Fruit fly (Drosophila melanogaster) whole organism, embryonic: ENCODE data around the gene Hpd.

Source experiments
- B-H2 ChIP-seq: fragments of 200-800 bp; sonication (Bioruptor generic); optimal IDR thresholded peaks from 2 replicates; lab custom pipeline; 2018; ENCODE audit warnings: missing biosample characterization, mild to moderate bottlenecking, missing genetic modification characterization
- CG10321 ChIP-seq: fragments of 200-800 bp; sonication (Bioruptor generic); IDR thresholded peaks from 2 replicates; pipeline ENCODE4 v1.3.6; 2022; ENCODE audit warnings: missing biosample characterization, missing genetic modification characterization
- CG10979 ChIP-seq: fragments of 200-800 bp; sonication (Bioruptor generic); optimal IDR thresholded peaks from 2 replicates; lab custom pipeline; 2018; ENCODE audit warnings: missing biosample characterization, mild to moderate bottlenecking, missing genetic modification characterization, moderate library complexity
- CG17568 ChIP-seq: fragments of 200-800 bp; sonication (Bioruptor generic); optimal IDR thresholded peaks from 2 replicates; lab custom pipeline; 2018; ENCODE audit warnings: missing biosample characterization, mild to moderate bottlenecking, missing genetic modification characterization, moderate library complexity
- CG32767 ChIP-seq: fragments of 200-800 bp; sonication (Bioruptor generic); IDR thresholded peaks from 2 replicates; pipeline ENCODE4 v1.3.6; 2022; ENCODE audit warnings: missing biosample characterization, missing genetic modification characterization
- CG3407 ChIP-seq: fragments of 200-800 bp; sonication (Bioruptor generic); optimal IDR thresholded peaks from 2 replicates; lab custom pipeline; 2018; ENCODE audit warnings: missing biosample characterization, mild to moderate bottlenecking, missing genetic modification characterization
- CG42726 ChIP-seq: fragments of 200-800 bp; sonication (Bioruptor generic); IDR thresholded peaks from 2 replicates; pipeline ENCODE4 v1.3.6; 2022; ENCODE audit warnings: missing biosample characterization, missing genetic modification characterization; ENCODE audit not compliant: partially characterized antibody
- CG4282 ChIP-seq: fragments of 200-800 bp; sonication (Bioruptor generic); optimal IDR thresholded peaks from 2 replicates; lab custom pipeline; 2016; ENCODE audit warnings: missing biosample characterization, missing genetic modification characterization
- CG4328 ChIP-seq: fragments of 200-800 bp; sonication (Bioruptor generic); optimal IDR thresholded peaks from 3 replicates; lab custom pipeline; 2017; ENCODE audit warnings: missing biosample characterization, missing genetic modification reagents, missing genetic modification characterization
- CG4854 ChIP-seq: fragments of 200-800 bp; sonication (Bioruptor generic); optimal IDR thresholded peaks from 2 replicates; lab custom pipeline; 2016; ENCODE audit warnings: missing biosample characterization, missing genetic modification characterization, inconsistent platforms
- CG6689 ChIP-seq: fragments of 200-800 bp; sonication (Bioruptor generic); IDR thresholded peaks from 2 replicates; pipeline ENCODE4 v1.3.6; 2022; ENCODE audit warnings: missing biosample characterization, missing genetic modification characterization
- CG8290 ChIP-seq, 3 experiments: fragments of 200-800 bp; sonication (Bioruptor generic); optimal IDR thresholded peaks; 2 replicates each; lab custom pipeline; 2016 to 2019; ENCODE audit warnings: missing biosample characterization in 3 of 3, missing genetic modification characterization in 3 of 3, mild to moderate bottlenecking in 2 of 3, moderate library complexity in 1 of 3
- CTCF ChIP-seq: fragments of 200-800 bp; sonication (Bioruptor generic); optimal IDR thresholded peaks from 2 replicates; lab custom pipeline; 2017; ENCODE audit warnings: missing biosample characterization, mild to moderate bottlenecking, missing genetic modification characterization, moderate library complexity
- D ChIP-seq, 2 experiments: fragments of 200-800 bp in 1 of 2; fragments of >200 bp in 1 of 2; sonication (Bioruptor generic) in 1 of 2; optimal IDR thresholded peaks; 2 replicates in 1 of 2; 3 replicates in 1 of 2; lab custom pipeline; 2017; ENCODE audit warnings: mild to moderate bottlenecking in 1 of 2, missing biosample characterization in 1 of 2, missing genetic modification characterization in 1 of 2, missing genetic modification reagents in 1 of 2
- D19B ChIP-seq: fragments of 200-800 bp; sonication (Bioruptor generic); optimal IDR thresholded peaks from 2 replicates; lab custom pipeline; 2017; ENCODE audit warnings: missing biosample characterization, mild to moderate bottlenecking, missing genetic modification characterization
- Fer2 ChIP-seq: fragments of 200-800 bp; sonication (Bioruptor generic); optimal IDR thresholded peaks from 2 replicates; lab custom pipeline; 2018; ENCODE audit warnings: missing biosample characterization, mild to moderate bottlenecking, missing genetic modification characterization, moderate library complexity
- Hmr ChIP-seq: fragments of 200-800 bp; sonication (Bioruptor generic); optimal IDR thresholded peaks from 3 replicates; lab custom pipeline; 2017; ENCODE audit warnings: mild to moderate bottlenecking, missing biosample characterization, missing genetic modification reagents, missing genetic modification characterization
- Hmx ChIP-seq: fragments of 200-800 bp; sonication (Bioruptor generic); optimal IDR thresholded peaks from 2 replicates; lab custom pipeline; 2016; ENCODE audit warnings: missing biosample characterization, missing genetic modification characterization
- Hr3 ChIP-seq: fragments of 200-800 bp; sonication (Bioruptor generic); optimal IDR thresholded peaks from 3 replicates; lab custom pipeline; 2016; ENCODE audit warnings: missing biosample characterization, missing genetic modification characterization
- Meics ChIP-seq: fragments of 200-800 bp; sonication (Bioruptor generic); optimal IDR thresholded peaks from 2 replicates; lab custom pipeline; 2017; ENCODE audit warnings: missing biosample characterization, mild to moderate bottlenecking, missing genetic modification characterization
- Mes4 ChIP-seq: fragments of 200-800 bp; sonication (Bioruptor generic); optimal IDR thresholded peaks from 2 replicates; lab custom pipeline; 2016; ENCODE audit warnings: missing biosample characterization, missing genetic modification characterization
- NK7.1 ChIP-seq: fragments of 200-800 bp; sonication (Bioruptor generic); optimal IDR thresholded peaks from 3 replicates; lab custom pipeline; 2016; ENCODE audit warnings: missing biosample characterization, missing genetic modification characterization
- Nf-YA ChIP-seq: fragments of 200-800 bp; sonication (Bioruptor generic); IDR thresholded peaks from 2 replicates; pipeline ENCODE4 v1.3.6; 2022; ENCODE audit warnings: missing biosample characterization, missing genetic modification characterization
- Nf-YC ChIP-seq: fragments of 200-800 bp; optimal IDR thresholded peaks from 3 replicates; lab custom pipeline; 2019; ENCODE audit warnings: missing biosample characterization, mild to moderate bottlenecking, missing genetic modification characterization, moderate library complexity
- Ptx1 ChIP-seq: fragments of 200-800 bp; sonication (Bioruptor generic); IDR thresholded peaks from 2 replicates; pipeline ENCODE4 v1.3.6; 2022; ENCODE audit warnings: missing biosample characterization, missing genetic modification characterization
- Sox100B ChIP-seq: fragments of 200-800 bp; sonication (Bioruptor generic); optimal IDR thresholded peaks from 3 replicates; lab custom pipeline; 2018; ENCODE audit warnings: missing biosample characterization, mild to moderate bottlenecking, missing genetic modification characterization
- Spps ChIP-seq: fragments of 200-800 bp; sonication (Bioruptor generic); optimal IDR thresholded peaks from 2 replicates; lab custom pipeline; 2018; ENCODE audit warnings: missing biosample characterization, mild to moderate bottlenecking, missing genetic modification characterization
- Tbp ChIP-seq: fragments of >200 bp; optimal IDR thresholded peaks from 2 replicates; lab custom pipeline; 2018; ENCODE audit warnings: missing biosample characterization, missing genetic modification characterization
- Usf ChIP-seq: fragments of 200-800 bp; sonication (Bioruptor generic); optimal IDR thresholded peaks from 2 replicates; lab custom pipeline; 2017; ENCODE audit warnings: missing genotype, missing biosample characterization, missing genetic modification characterization
- amos ChIP-seq: fragments of 200-800 bp; sonication (Bioruptor generic); IDR thresholded peaks from 2 replicates; pipeline ENCODE4 v1.3.6; 2022; ENCODE audit warnings: missing biosample characterization, missing genetic modification characterization; ENCODE audit not compliant: partially characterized antibody
- ash1 ChIP-seq: fragments of 200-800 bp; sonication (Bioruptor generic); optimal IDR thresholded peaks from 2 replicates; lab custom pipeline; 2018; ENCODE audit warnings: missing biosample characterization, mild to moderate bottlenecking, missing genetic modification characterization
- bab2 ChIP-seq: fragments of 200-800 bp; sonication (Bioruptor generic); optimal IDR thresholded peaks from 2 replicates; lab custom pipeline; 2016; ENCODE audit warnings: missing biosample characterization, missing genetic modification characterization
- bowl ChIP-seq: fragments of 200-800 bp; sonication (Bioruptor generic); IDR thresholded peaks from 2 replicates; pipeline ENCODE4 v1.3.6; 2022; ENCODE audit warnings: missing biosample characterization, missing genetic modification characterization
- cad ChIP-seq: fragments of >200 bp; optimal IDR thresholded peaks from 2 replicates; lab custom pipeline; 2017; ENCODE audit warnings: missing biosample characterization, missing genetic modification characterization
- chinmo ChIP-seq: fragments of 200-800 bp; sonication (Bioruptor generic); IDR thresholded peaks from 4 replicates; pipeline ENCODE4 v1.3.6; 2022; ENCODE audit warnings: missing biosample characterization, missing genetic modification characterization; ENCODE audit not compliant: partially characterized antibody
- dati ChIP-seq: fragments of 200-800 bp; sonication (Bioruptor generic); IDR thresholded peaks from 2 replicates; pipeline ENCODE4 v1.3.6; 2022; ENCODE audit warnings: missing biosample characterization, missing genetic modification characterization
- fd102C ChIP-seq: fragments of 200-800 bp; sonication (Bioruptor generic); optimal IDR thresholded peaks from 2 replicates; lab custom pipeline; 2018; ENCODE audit warnings: missing biosample characterization, mild to moderate bottlenecking, missing genetic modification characterization, moderate library complexity
- fd96Cb ChIP-seq: fragments of 200-800 bp; sonication (Bioruptor generic); optimal IDR thresholded peaks from 2 replicates; lab custom pipeline; 2018; ENCODE audit warnings: missing biosample characterization, mild to moderate bottlenecking, missing genetic modification characterization, moderate library complexity
- gcm ChIP-seq: fragments of 200-800 bp; sonication (Bioruptor generic); optimal IDR thresholded peaks from 2 replicates; lab custom pipeline; 2019; ENCODE audit warnings: missing biosample characterization, mild to moderate bottlenecking, missing genetic modification characterization, moderate library complexity
- gcm2 ChIP-seq: fragments of 200-800 bp; sonication (Bioruptor generic); optimal IDR thresholded peaks from 2 replicates; lab custom pipeline; 2016; ENCODE audit warnings: missing biosample characterization, missing genetic modification characterization
- hbn ChIP-seq: fragments of 200-800 bp; sonication (Bioruptor generic); IDR thresholded peaks from 2 replicates; pipeline ENCODE4 v1.3.6; 2022; ENCODE audit warnings: missing biosample characterization, missing genetic modification characterization; ENCODE audit not compliant: partially characterized antibody
- kah ChIP-seq: fragments of 200-800 bp; sonication (Bioruptor generic); optimal IDR thresholded peaks from 2 replicates; lab custom pipeline; 2018; ENCODE audit warnings: missing biosample characterization, mild to moderate bottlenecking, missing genetic modification characterization
- nmo ChIP-seq: fragments of 200-800 bp; sonication (Bioruptor generic); optimal IDR thresholded peaks from 2 replicates; lab custom pipeline; 2018; ENCODE audit warnings: missing biosample characterization, mild to moderate bottlenecking, missing genetic modification characterization, moderate library complexity
- pnt ChIP-seq: fragments of 200-800 bp; sonication (Bioruptor generic); optimal IDR thresholded peaks from 3 replicates; lab custom pipeline; 2016; ENCODE audit warnings: missing biosample characterization, missing genetic modification characterization
- seq ChIP-seq: fragments of 200-800 bp; sonication (Bioruptor generic); IDR thresholded peaks from 2 replicates; pipeline ENCODE4 v1.3.6; 2022; ENCODE audit warnings: missing biosample characterization, missing genetic modification characterization
- sima ChIP-seq: fragments of 200-800 bp; sonication (Bioruptor generic); optimal IDR thresholded peaks from 2 replicates; lab custom pipeline; 2016; ENCODE audit warnings: missing biosample characterization, missing genetic modification characterization
- sna ChIP-seq: fragments of 200-800 bp; sonication (Bioruptor generic); IDR thresholded peaks from 2 replicates; pipeline ENCODE4 v1.3.6; 2022; ENCODE audit warnings: missing biosample characterization, missing genetic modification characterization; ENCODE audit not compliant: partially characterized antibody
- sug ChIP-seq: fragments of 200-800 bp; optimal IDR thresholded peaks from 2 replicates; lab custom pipeline; 2019; ENCODE audit warnings: missing biosample characterization, mild to moderate bottlenecking, missing genetic modification characterization, moderate library complexity

The Hpd gene

dm6 chr3L:20401026-20401912 lies 38.4 kb downstream of the Hpd start, which contains the start of gene trbl (continued):
- TF ChIP-seq D (optimal IDR thresholded peaks at IDR 0.05; lab: Kevin White, UChicago) (peak; percentile 22), D (GFP tag; optimal IDR thresholded peaks at IDR 0.05; lab: Kevin White, UChicago) (no peak), kah (GFP tag; lab: Kevin White, UChicago) (peak; percentile 43), CG10979 (tag; lab: Kevin White, UChicago) (peak; percentile 24), CG4328 (GFP tag; lab: Kevin White, UChicago) (no peak), Usf (GFP tag; lab: Kevin White, UChicago) (no peak), nmo (peak; percentile 82), sima (GFP tag; lab: Kevin White, UChicago) (no peak), Hmx (GFP tag; lab: Kevin White, UChicago) (no peak), CG10321 (GFP tag; lab: Robert Waterston, UW) (no peak), Nf-YC (tag; lab: Kevin White, UChicago) (peak; percentile 59), CG3407 (GFP tag; lab: Kevin White, UChicago) (peak; percentile 24), Mes4 (GFP tag; lab: Kevin White, UChicago) (no peak), dati (GFP tag; lab: Robert Waterston, UW) (0 out of 2 replicates have a peak, but pooled peaks have one; percentile 34), Spps (tag; lab: Kevin White, UChicago) (no peak), CG32767 (no peak; the same call in 1 of the 2 replicates), Hr3 (no peak), Sox100B (GFP tag; lab: Kevin White, UChicago) (no peak), amos (GFP tag; lab: Robert Waterston, UW) (peak; percentile 43), Hmr (GFP tag; lab: Kevin White, UChicago) (peak; percentile 59), CTCF (peak; percentile 36), pnt (no peak), cad (GFP tag; lab: Kevin White, UChicago) (no peak), Meics (peak; percentile 19), Ptx1 (GFP tag; lab: Robert Waterston, UW) (no peak), CG42726 (GFP tag; lab: Robert Waterston, UW) (no peak), CG17568 (GFP tag; lab: Kevin White, UChicago) (peak; percentile 18), D19B (GFP tag; lab: Kevin White, UChicago) (no peak), gcm2 (GFP tag; lab: Kevin White, UChicago) (no peak), bab2 (GFP tag; lab: Kevin White, UChicago) (no peak), B-H2 (no peak), CG8290 (GFP tag; optimal IDR thresholded peaks at IDR 0.05; lab: Kevin White, UChicago) (peak; percentile 43), CG8290 (tag; optimal IDR thresholded peaks at IDR 0.05; lab: Kevin White, UChicago) (peak; percentile 44 to 64), seq (GFP tag; lab: Robert Waterston, UW) (peak; percentile 69; the same call in 1 of the 2 replicates), ash1 (GFP tag; lab: Kevin White, UChicago) (no peak), CG6689 (GFP tag; lab: Robert Waterston, UW) (no peak), CG4282 (no peak), fd96Cb (tag; lab: Kevin White, UChicago) (no peak), CG4854 (GFP tag; lab: Kevin White, UChicago) (no peak), chinmo (GFP tag; lab: Robert Waterston, UW) (peak; percentile 98), NK7.1 (no peak), bowl (GFP tag; lab: Robert Waterston, UW) (no peak), sug (tag; lab: Kevin White, UChicago) (no peak), gcm (GFP tag; lab: Kevin White, UChicago) (peak; percentile 80), Tbp (GFP tag; lab: Kevin White, UChicago) (no peak), sna (0 out of 2 replicates have a peak, but pooled peaks have one; percentile 55), hbn (GFP tag; lab: Robert Waterston, UW) (peak; percentile 50), Nf-YA (GFP tag; lab: Robert Waterston, UW) (no peak), Fer2 (tag; lab: Kevin White, UChicago) (no peak), fd102C (GFP tag; lab: Kevin White, UChicago) (peak; percentile 26)
